Worm (Caenorhabditis elegans): ENCODE data around the gene C03F11.4.

C03F11.4 gene

ce11 chrX:5407271-5407670, 1.0 kb upstream of the C03F11.4 start (continued):
- TF ChIP-seq zip-5 (tag; optimal IDR thresholded peaks at IDR 0.05), result peak; percentile 31
- peak; percentile 4 for TF ChIP-seq Y22D7AL.16 (tag; optimal IDR thresholded peaks at IDR 0.05)
- TF ChIP-seq F13H6.1 (tag; optimal IDR thresholded peaks at IDR 0.05), result peak; percentile 16
- no peak for TF ChIP-seq hlh-13 (GFP tag; optimal IDR thresholded peaks at IDR 0.05)
- peak; percentile 11 for TF ChIP-seq nfya-1 (tag; optimal IDR thresholded peaks at IDR 0.05)
- no peak for TF ChIP-seq odd-2 (tag; optimal IDR thresholded peaks at IDR 0.05)
- TF ChIP-seq fax-1 (tag; optimal IDR thresholded peaks at IDR 0.05), result peak; percentile 42
- TF ChIP-seq tbx-2 (tag; optimal IDR thresholded peaks at IDR 0.05), result no peak
- TF ChIP-seq ttx-3 (tag; optimal IDR thresholded peaks at IDR 0.05), result no peak
- TF ChIP-seq syd-9 (tag; optimal IDR thresholded peaks at IDR 0.05), result no peak
- peak; percentile 4 for TF ChIP-seq unc-86 (tag; optimal IDR thresholded peaks at IDR 0.05)
- TF ChIP-seq T23F11.4 (GFP tag; optimal IDR thresholded peaks at IDR 0.05), result no peak
- TF ChIP-seq unc-3 (GFP tag; conservative IDR thresholded peaks at IDR 0.05), result peak; percentile 69
- TF ChIP-seq unc-3 (tag; optimal IDR thresholded peaks at IDR 0.05), result no peak
- TF ChIP-seq elt-2 (tag; optimal IDR thresholded peaks at IDR 0.05), result peak; percentile 59
- no peak for TF ChIP-seq elt-4 (tag; optimal IDR thresholded peaks at IDR 0.05)
- TF ChIP-seq ceh-18 (tag; optimal IDR thresholded peaks at IDR 0.05), result peak; percentile 3

- no peak for TF ChIP-seq ceh-22 (tag; optimal IDR thresholded peaks at IDR 0.05)
- peak; percentile 61 for TF ChIP-seq elt-2 (tag; optimal IDR thresholded peaks at IDR 0.05)
These were observed 5.7 kb downstream of the C03F11.4 start, which contains the start of gene scav-1 for ce11 chrX:5400524-5400923. scav-1 (minus strand) TSS chrX:5400584.

- TF ChIP-seq nfya-1 (tag; optimal IDR thresholded peaks at IDR 0.05), result no peak
- TF ChIP-seq ceh-24 (tag; optimal IDR thresholded peaks at IDR 0.05), result no peak
- TF ChIP-seq tbx-2 (tag; optimal IDR thresholded peaks at IDR 0.05), result no peak
- TF ChIP-seq pag-3 (tag; optimal IDR thresholded peaks at IDR 0.05; ENCODE audit: borderline replicate concordance), result no peak
These were observed 8.9 kb downstream of the C03F11.4 start, which contains the start of gene C03F11.2 for ce11 chrX:5397300-5397699. C03F11.2 (minus strand) TSS chrX:5397400.

ce11 chrX:5387629-5388028, 18.6 kb downstream of the C03F11.4 start:
- TF ChIP-seq fkh-10 (GFP tag; optimal IDR thresholded peaks at IDR 0.05) (no peak), eyg-1 (tag; optimal IDR thresholded peaks at IDR 0.05) (no peak), pag-3 (tag; optimal IDR thresholded peaks at IDR 0.05; ENCODE audit: borderline replicate concordance) (no peak), ceh-24 (tag; optimal IDR thresholded peaks at IDR 0.05) (no peak), nhr-232 (tag; optimal IDR thresholded peaks at IDR 0.05) (no peak), ceh-34 (tag; optimal IDR thresholded peaks at IDR 0.05) (no peak), odd-2 (tag; optimal IDR thresholded peaks at IDR 0.05) (no peak), rnt-1 (tag; optimal IDR thresholded peaks at IDR 0.05) (no peak), ets-4 (tag; optimal IDR thresholded peaks at IDR 0.05) (no peak)

ce11 chrX:5386558-5386957, 19.7 kb downstream of the C03F11.4 start, which contains the start of gene kcnl-3:
kcnl-3 (plus strand) TSS chrX:5386858.
- TF ChIP-seq pha-2 (tag; optimal IDR thresholded peaks at IDR 0.05), result no peak
- TF ChIP-seq pax-1 (tag; optimal IDR thresholded peaks at IDR 0.05), result no peak
- no peak for TF ChIP-seq syd-9 (tag; optimal IDR thresholded peaks at IDR 0.05)
- no peak for TF ChIP-seq mec-3 (tag; optimal IDR thresholded peaks at IDR 0.05; ENCODE audit: borderline replicate concordance)
- no peak for TF ChIP-seq Y22D7AL.16 (tag; optimal IDR thresholded peaks at IDR 0.05)
- TF ChIP-seq madf-2 (tag; optimal IDR thresholded peaks at IDR 0.05), result no peak
- TF ChIP-seq T23F11.4 (GFP tag; optimal IDR thresholded peaks at IDR 0.05), result no peak
- no peak for TF ChIP-seq hlh-6 (tag; optimal IDR thresholded peaks at IDR 0.05)

ce11 chrX:5382778-5383177, 23.5 kb downstream of the C03F11.4 start:
- TF ChIP-seq madf-2 (tag; optimal IDR thresholded peaks at IDR 0.05) (no peak), hlh-6 (tag; optimal IDR thresholded peaks at IDR 0.05) (no peak), unc-55 (GFP tag; optimal IDR thresholded peaks at IDR 0.05) (no peak), unc-42 (tag; optimal IDR thresholded peaks at IDR 0.05) (no peak), hlh-13 (GFP tag; optimal IDR thresholded peaks at IDR 0.05) (no peak), ceh-24 (tag; optimal IDR thresholded peaks at IDR 0.05) (no peak), mec-3 (tag; optimal IDR thresholded peaks at IDR 0.05; ENCODE audit: borderline replicate concordance) (no peak), ceh-31 (tag; optimal IDR thresholded peaks at IDR 0.05) (no peak), ceh-45 (GFP tag; IDR thresholded peaks at IDR 0.05) (no peak), ceh-18 (tag; optimal IDR thresholded peaks at IDR 0.05) (no peak), hlh-8 (tag; optimal IDR thresholded peaks at IDR 0.05) (no peak)
